Worm (Caenorhabditis elegans): ENCODE data around the gene T07G12.5.

The T07G12.5 gene

DNA sequence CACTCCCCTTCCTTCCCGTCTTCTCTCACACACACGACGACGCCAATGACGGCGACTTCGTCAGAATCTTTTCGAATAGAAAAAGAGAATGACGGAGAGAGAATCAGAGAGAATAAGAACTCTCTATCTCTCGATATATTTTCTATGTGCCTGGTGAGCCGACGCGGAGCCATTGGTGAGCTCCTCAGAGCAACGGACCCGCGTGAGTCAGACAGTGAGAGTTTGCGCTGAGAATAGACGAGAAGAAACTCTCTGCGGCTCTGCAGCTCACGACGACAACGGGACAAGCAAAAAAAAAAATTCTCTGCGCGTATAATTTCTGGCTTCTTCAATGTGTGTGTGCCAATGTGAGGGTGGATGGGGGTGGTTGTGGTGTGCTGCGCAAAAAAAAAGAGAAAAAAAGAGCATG is 45.0 kb downstream of the T07G12.5 start (continued):
- no peak for TF ChIP-seq egl-18 (GFP tag; IDR thresholded peaks at IDR 0.05)
- peak; percentile 14 for TF ChIP-seq somi-1 (GFP tag; optimal IDR thresholded peaks at IDR 0.05)
- TF ChIP-seq ceh-100 (GFP tag; IDR thresholded peaks at IDR 0.05), result no peak
- 0 out of 2 replicates have a peak, but pooled peaks have one; percentile 4 for TF ChIP-seq egrh-3 (GFP tag; IDR thresholded peaks at IDR 0.05)

DNA sequence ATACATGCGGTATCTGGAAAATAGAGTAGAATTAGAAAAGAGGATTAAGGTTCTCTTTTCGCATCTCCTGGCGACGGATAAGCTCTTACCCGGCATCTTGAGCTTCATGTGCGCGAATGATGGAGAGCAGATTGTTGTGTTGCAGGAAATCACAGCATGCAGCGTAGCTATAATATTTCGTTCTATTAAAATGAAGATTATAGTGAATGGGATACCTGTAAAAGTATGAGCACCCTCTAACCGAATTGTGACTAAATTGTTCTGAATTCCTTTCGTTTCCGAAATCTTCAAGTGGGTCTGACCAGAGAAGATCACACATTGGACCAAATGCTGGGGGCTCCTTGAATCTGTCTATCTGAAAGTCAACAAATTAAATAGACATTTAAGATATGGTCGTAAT is 46.5 kb downstream of the T07G12.5 start:
- no peak for TF ChIP-seq ztf-6 (GFP tag; IDR thresholded peaks at IDR 0.05)
- no peak for TF ChIP-seq Y67H2A.10 (GFP tag; conservative IDR thresholded peaks at IDR 0.05)
- no peak for TF ChIP-seq F10E7.11 (tag; optimal IDR thresholded peaks at IDR 0.05)
- TF ChIP-seq hmg-20 (GFP tag; IDR thresholded peaks at IDR 0.05), result no peak
- no peak for TF ChIP-seq hrde-1 (tag; optimal IDR thresholded peaks at IDR 0.05; ENCODE audit: borderline replicate concordance)
- no peak for TF ChIP-seq hsf-1 (GFP tag; IDR thresholded peaks at IDR 0.05)
- TF ChIP-seq B0261.1 (tag; optimal IDR thresholded peaks at IDR 0.05), result no peak
- no peak for TF ChIP-seq nhr-27 (tag; optimal IDR thresholded peaks at IDR 0.05)
- no peak for TF ChIP-seq rcor-1 (GFP tag; IDR thresholded peaks at IDR 0.05)
- TF ChIP-seq C17E4.6 (GFP tag; IDR thresholded peaks at IDR 0.05), result no peak
